Worm (Caenorhabditis elegans) whole organism, late embryonic: ENCODE data around the gene fln-1.

Experiments used
- C08G9.2 ChIP-seq: sonication (generic microtip); optimal IDR thresholded peaks from 2 replicates; lab custom pipeline; 2016; ENCODE audit warnings: mild to moderate bottlenecking, missing genetic modification characterization, moderate library complexity, missing compliant biosample characterization
- F13H6.1 ChIP-seq: sonication (generic microtip); optimal IDR thresholded peaks from 2 replicates; lab custom pipeline; 2016; ENCODE audit warnings: missing genetic modification characterization, missing compliant biosample characterization
- T23F11.4 ChIP-seq: fragments of 200-800 bp; sonication (Bioruptor generic); optimal IDR thresholded peaks from 2 replicates; lab custom pipeline; 2018; ENCODE audit warnings: mild to moderate bottlenecking, missing genetic modification characterization, missing compliant biosample characterization
- ahr-1 ChIP-seq: sonication (generic microtip); optimal IDR thresholded peaks from 2 replicates; lab custom pipeline; 2016; ENCODE audit warnings: missing genetic modification characterization, missing compliant biosample characterization
- ama-1 ChIP-seq: fragments of 150-350 bp; optimal IDR thresholded peaks from 2 replicates; lab custom pipeline; 2014
- ceh-14 ChIP-seq: sonication (generic microtip); optimal IDR thresholded peaks from 2 replicates; lab custom pipeline; 2016; ENCODE audit warnings: missing genotype, missing genetic modification characterization, missing compliant biosample characterization
- ceh-18 ChIP-seq: sonication (generic microtip); optimal IDR thresholded peaks from 2 replicates; lab custom pipeline; 2016; ENCODE audit warnings: missing genetic modification characterization, missing compliant biosample characterization
- ceh-19 ChIP-seq: fragments of 200-800 bp; sonication (Bioruptor generic); optimal IDR thresholded peaks from 2 replicates; lab custom pipeline; 2018; ENCODE audit warnings: mild to moderate bottlenecking, missing genetic modification characterization, missing compliant biosample characterization
- ceh-22 ChIP-seq: sonication (generic microtip); optimal IDR thresholded peaks from 2 replicates; lab custom pipeline; 2017; ENCODE audit warnings: missing biosample characterization, missing genetic modification characterization
- ceh-31 ChIP-seq: sonication (generic microtip); optimal IDR thresholded peaks from 2 replicates; lab custom pipeline; 2016; ENCODE audit warnings: missing genetic modification characterization, missing compliant biosample characterization
- ceh-34 ChIP-seq: sonication (generic microtip); optimal IDR thresholded peaks from 2 replicates; lab custom pipeline; 2016; ENCODE audit warnings: mild to moderate bottlenecking, missing genetic modification characterization, missing compliant biosample characterization
- ceh-45 ChIP-seq: fragments of 200-800 bp; sonication (Bioruptor generic); IDR thresholded peaks from 2 replicates; pipeline ENCODE4 v1.3.6; 2022; ENCODE audit warnings: missing genetic modification reagents, missing genetic modification characterization, missing compliant biosample characterization
- ceh-48 ChIP-seq: sonication (generic microtip); optimal IDR thresholded peaks from 2 replicates; lab custom pipeline; 2016; ENCODE audit warnings: missing genetic modification characterization, inconsistent platforms, missing compliant biosample characterization
- ceh-6 ChIP-seq: fragments of 200-800 bp; sonication (Bioruptor generic); optimal IDR thresholded peaks from 2 replicates; lab custom pipeline; 2018; ENCODE audit warnings: mild to moderate bottlenecking, missing genetic modification characterization, missing compliant biosample characterization
- ceh-9 ChIP-seq: sonication (generic microtip); optimal IDR thresholded peaks from 2 replicates; lab custom pipeline; 2016; ENCODE audit warnings: mild to moderate bottlenecking, missing genetic modification characterization, inconsistent platforms, missing compliant biosample characterization
- elt-4 ChIP-seq: sonication (generic microtip); optimal IDR thresholded peaks from 2 replicates; lab custom pipeline; 2016; ENCODE audit warnings: missing genetic modification characterization, missing compliant biosample characterization
- eyg-1 ChIP-seq: sonication (generic microtip); optimal IDR thresholded peaks from 2 replicates; lab custom pipeline; 2016; ENCODE audit warnings: missing genotype, missing genetic modification characterization, missing compliant biosample characterization
- fax-1 ChIP-seq: sonication (generic microtip); optimal IDR thresholded peaks from 2 replicates; lab custom pipeline; 2016; ENCODE audit warnings: missing genotype, missing genetic modification characterization, missing compliant biosample characterization
- fkh-6 ChIP-seq: sonication (generic microtip); optimal IDR thresholded peaks from 2 replicates; lab custom pipeline; 2016; ENCODE audit warnings: missing genetic modification characterization, missing compliant biosample characterization
- gmeb-2 ChIP-seq: sonication (generic microtip); optimal IDR thresholded peaks from 2 replicates; lab custom pipeline; 2016; ENCODE audit warnings: missing genetic modification characterization, inconsistent platforms, missing compliant biosample characterization
- hlh-15 ChIP-seq: sonication (generic microtip); optimal IDR thresholded peaks from 2 replicates; lab custom pipeline; 2016; ENCODE audit warnings: missing genetic modification characterization, missing compliant biosample characterization
- lim-6 ChIP-seq: sonication (generic microtip); optimal IDR thresholded peaks from 2 replicates; lab custom pipeline; 2016; ENCODE audit warnings: missing genetic modification characterization, missing compliant biosample characterization
- lin-11 ChIP-seq: fragments of 200-800 bp; sonication (Bioruptor generic); optimal IDR thresholded peaks from 2 replicates; lab custom pipeline; 2018; ENCODE audit warnings: mild to moderate bottlenecking, missing genetic modification characterization, missing compliant biosample characterization
- mec-3 ChIP-seq: sonication (generic microtip); optimal IDR thresholded peaks from 2 replicates; lab custom pipeline; 2016; ENCODE audit warnings: borderline replicate concordance, missing genetic modification characterization, missing compliant biosample characterization
- nfya-1 ChIP-seq: sonication (generic microtip); optimal IDR thresholded peaks from 2 replicates; lab custom pipeline; 2017; ENCODE audit warnings: missing genetic modification characterization, mild to moderate bottlenecking, missing compliant biosample characterization, antibody characterized with exemption, moderate library complexity
- nhr-11 ChIP-seq: fragments of 150-350 bp; optimal IDR thresholded peaks from 2 replicates; lab custom pipeline; 2014; ENCODE audit warnings: missing biosample characterization, missing genetic modification characterization
- nhr-232 ChIP-seq: sonication (generic microtip); optimal IDR thresholded peaks from 2 replicates; lab custom pipeline; 2016; ENCODE audit warnings: missing genetic modification characterization, missing compliant biosample characterization
- odd-2 ChIP-seq: sonication (generic microtip); optimal IDR thresholded peaks from 2 replicates; lab custom pipeline; 2017; ENCODE audit warnings: antibody characterized with exemption, mild to moderate bottlenecking, missing genetic modification characterization, missing compliant biosample characterization
- pat-9 ChIP-seq: fragments of 200-800 bp; sonication (Bioruptor generic); optimal IDR thresholded peaks from 2 replicates; lab custom pipeline; 2018; ENCODE audit warnings: mild to moderate bottlenecking, missing genetic modification characterization, moderate library complexity, missing compliant biosample characterization
- pax-1 ChIP-seq: fragments of 150-350 bp; optimal IDR thresholded peaks from 2 replicates; lab custom pipeline; 2014; ENCODE audit warnings: missing biosample characterization, missing genetic modification characterization
- pha-2 ChIP-seq: sonication (generic microtip); optimal IDR thresholded peaks from 2 replicates; lab custom pipeline; 2017; ENCODE audit warnings: mild to moderate bottlenecking, missing genetic modification characterization, missing compliant biosample characterization
- pqm-1 ChIP-seq: sonication (generic microtip); optimal IDR thresholded peaks from 2 replicates; lab custom pipeline; 2016; ENCODE audit warnings: missing genetic modification characterization, missing compliant biosample characterization
- pros-1 ChIP-seq: fragments of 150-350 bp; optimal IDR thresholded peaks from 2 replicates; lab custom pipeline; 2014; ENCODE audit warnings: missing biosample characterization, missing genetic modification reagents, missing genetic modification characterization
- ref-2 ChIP-seq: sonication (generic microtip); optimal IDR thresholded peaks from 2 replicates; lab custom pipeline; 2016; ENCODE audit warnings: missing genetic modification characterization, missing compliant biosample characterization
- sdc-2 ChIP-seq: sonication (generic microtip); optimal IDR thresholded peaks from 2 replicates; lab custom pipeline; 2016; ENCODE audit warnings: missing genotype, missing genetic modification characterization, missing compliant biosample characterization
- sox-4 ChIP-seq: sonication (generic microtip); optimal IDR thresholded peaks from 2 replicates; lab custom pipeline; 2017; ENCODE audit warnings: mild to moderate bottlenecking, missing genetic modification characterization, inconsistent platforms, missing compliant biosample characterization
- tbx-2 ChIP-seq: sonication (generic microtip); optimal IDR thresholded peaks from 2 replicates; lab custom pipeline; 2016; ENCODE audit warnings: missing genetic modification characterization, missing compliant biosample characterization
- ttx-3 ChIP-seq: sonication (generic microtip); optimal IDR thresholded peaks from 2 replicates; lab custom pipeline; 2016; ENCODE audit warnings: missing genetic modification reagents, missing genetic modification characterization, missing compliant biosample characterization
- unc-42 ChIP-seq: sonication (generic microtip); optimal IDR thresholded peaks from 2 replicates; lab custom pipeline; 2016; ENCODE audit warnings: missing genotype, missing genetic modification characterization, missing compliant biosample characterization
- unc-55 ChIP-seq: sonication (generic microtip); optimal IDR thresholded peaks from 2 replicates; lab custom pipeline; 2017; ENCODE audit warnings: missing biosample characterization, missing genetic modification reagents, missing genetic modification characterization
- ztf-16 ChIP-seq: sonication (generic microtip); optimal IDR thresholded peaks from 2 replicates; lab custom pipeline; 2017; ENCODE audit warnings: missing genetic modification characterization, missing compliant biosample characterization

Gene fln-1

ce11 chrIV:378838-379237 is 3.0 kb upstream of the fln-1 start:
- TF ChIP-seq unc-55 (GFP tag; lab: Kevin White, UChicago) = peak; percentile 68
- no peak for TF ChIP-seq lin-11 (tag; lab: Kevin White, UChicago)

- TF ChIP-seq ceh-14 (tag; lab: Kevin White, UChicago) (no peak), ceh-31 (tag; lab: Kevin White, UChicago) (no peak), pha-2 (tag; lab: Kevin White, UChicago) (no peak), sdc-2 (tag; lab: Kevin White, UChicago) (no peak), T23F11.4 (GFP tag; lab: Kevin White, UChicago) (no peak), ref-2 (tag; lab: Kevin White, UChicago) (no peak), ttx-3 (no peak), pqm-1 (tag; lab: Kevin White, UChicago) (no peak), ceh-9 (no peak), gmeb-2 (tag; lab: Kevin White, UChicago) (no peak), eyg-1 (tag; lab: Kevin White, UChicago) (no peak), odd-2 (tag; lab: Kevin White, UChicago) (no peak), hlh-15 (tag; lab: Kevin White, UChicago) (no peak), elt-4 (tag; lab: Kevin White, UChicago) (no peak), ceh-45 (GFP tag; lab: Robert Waterston, UW) (no peak), ceh-19 (GFP tag; lab: Kevin White, UChicago) (no peak), ceh-48 (tag; lab: Kevin White, UChicago) (no peak), F13H6.1 (tag; lab: Kevin White, UChicago) (no peak), nfya-1 (no peak), fkh-6 (tag; lab: Kevin White, UChicago) (no peak)
Observed at ce11 chrIV:378367-378766, 2.6 kb upstream of the fln-1 start.

- no peak for TF ChIP-seq sox-4 (tag; lab: Kevin White, UChicago)
- TF ChIP-seq lim-6 (tag; lab: Kevin White, UChicago) = no peak
- TF ChIP-seq ceh-45 (GFP tag; lab: Robert Waterston, UW) = no peak
- TF ChIP-seq ceh-19 (GFP tag; lab: Kevin White, UChicago) = no peak
- no peak for TF ChIP-seq ahr-1
Observed at ce11 chrIV:377791-378190, 2.0 kb upstream of the fln-1 start.

- no peak for TF ChIP-seq nhr-11 (tag; lab: Kevin White, UChicago)
- no peak for TF ChIP-seq ceh-22
- TF ChIP-seq odd-2 (tag; lab: Kevin White, UChicago) = no peak
- no peak for TF ChIP-seq pros-1 (tag; lab: Kevin White, UChicago)
- no peak for TF ChIP-seq fkh-6 (tag; lab: Kevin White, UChicago)
- no peak for TF ChIP-seq ceh-48 (tag; lab: Kevin White, UChicago)
- no peak for TF ChIP-seq ttx-3
Observed at ce11 chrIV:373963-374362, 1.9 kb downstream of the fln-1 start.

ce11 chrIV:372146-372789 is 3.5 kb downstream of the fln-1 start:
- TF ChIP-seq ceh-31 (tag; lab: Kevin White, UChicago) (peak; percentile 33), lim-6 (tag; lab: Kevin White, UChicago) (no peak), mec-3 (tag; lab: Kevin White, UChicago) (no peak)

ce11 chrIV:366406-366805 is 9.4 kb downstream of the fln-1 start:
- no peak for TF ChIP-seq sdc-2 (tag; lab: Kevin White, UChicago)
- TF ChIP-seq ceh-34 (tag; lab: Kevin White, UChicago) = no peak
- TF ChIP-seq pax-1 (tag; lab: Kevin White, UChicago) = no peak
- peak; percentile 53 for TF ChIP-seq unc-42 (tag; lab: Kevin White, UChicago)
- peak; percentile 6 for TF ChIP-seq ceh-18 (tag; lab: Kevin White, UChicago)
- no peak for TF ChIP-seq fax-1 (tag; lab: Kevin White, UChicago)
- peak; percentile 73 for TF ChIP-seq unc-55 (GFP tag; lab: Kevin White, UChicago)
- TF ChIP-seq ceh-31 (tag; lab: Kevin White, UChicago) = peak; percentile 60
- TF ChIP-seq lim-6 (tag; lab: Kevin White, UChicago) = no peak
- TF ChIP-seq pat-9 (tag; lab: Kevin White, UChicago) = no peak
- no peak for TF ChIP-seq ceh-6
- no peak for TF ChIP-seq nhr-232 (tag; lab: Kevin White, UChicago)
- TF ChIP-seq ama-1 = no peak
- peak; percentile 18 for TF ChIP-seq tbx-2 (tag; lab: Kevin White, UChicago)
- TF ChIP-seq nfya-1 = peak; percentile 27
- TF ChIP-seq C08G9.2 (tag; lab: Kevin White, UChicago) = no peak
- TF ChIP-seq ztf-16 = no peak
